Fruit fly (Drosophila melanogaster) whole organism, prepupa: ENCODE results near the gene Pde11.

Experiments
- CG10631 ChIP-seq: fragments of 200-800 bp; sonication (Bioruptor generic); optimal IDR thresholded peaks from 2 replicates; lab custom pipeline; 2016; ENCODE audit warnings: missing biosample characterization, missing genetic modification characterization
- CG11902 ChIP-seq: fragments of 200-800 bp; sonication (Bioruptor generic); optimal IDR thresholded peaks from 3 replicates; lab custom pipeline; 2016; ENCODE audit warnings: missing biosample characterization, missing genetic modification characterization
- CG15336 ChIP-seq: fragments of 200-800 bp; sonication (Bioruptor generic); IDR thresholded peaks from 2 replicates; pipeline ENCODE4 v1.3.6; 2022; ENCODE audit warnings: missing biosample characterization, missing genetic modification characterization
- CG16779 ChIP-seq: fragments of 200-800 bp; sonication (Bioruptor generic); optimal IDR thresholded peaks from 3 replicates; lab custom pipeline; 2017; ENCODE audit warnings: missing biosample characterization, mild to moderate bottlenecking, missing genetic modification characterization
- CG3032 ChIP-seq: fragments of 200-800 bp; optimal IDR thresholded peaks from 2 replicates; lab custom pipeline; 2019; ENCODE audit warnings: missing biosample characterization, mild to moderate bottlenecking, missing genetic modification characterization, moderate library complexity
- CG31627 ChIP-seq: fragments of 200-800 bp; sonication (Bioruptor generic); optimal IDR thresholded peaks from 3 replicates; lab custom pipeline; 2016; ENCODE audit warnings: missing biosample characterization, missing genetic modification characterization
- CG32006 ChIP-seq: fragments of 200-800 bp; sonication (Bioruptor generic); optimal IDR thresholded peaks from 3 replicates; lab custom pipeline; 2017; ENCODE audit warnings: missing biosample characterization, mild to moderate bottlenecking, missing genetic modification characterization
- CG34406 ChIP-seq: fragments of 200-800 bp; sonication (Bioruptor generic); optimal IDR thresholded peaks from 3 replicates; lab custom pipeline; 2016; ENCODE audit warnings: missing biosample characterization, missing genetic modification characterization
- CG3919 ChIP-seq: fragments of 200-800 bp; sonication (Bioruptor generic); optimal IDR thresholded peaks from 3 replicates; lab custom pipeline; 2016; ENCODE audit warnings: missing biosample characterization, missing genetic modification characterization
- CG6163 ChIP-seq: fragments of 200-800 bp; sonication (Bioruptor generic); IDR thresholded peaks from 3 replicates; pipeline ENCODE4 v1.3.6; 2022; ENCODE audit warnings: missing biosample characterization, missing genetic modification characterization
- CG6276 ChIP-seq: fragments of 200-800 bp; sonication (Bioruptor generic); optimal IDR thresholded peaks from 2 replicates; lab custom pipeline; 2017; ENCODE audit warnings: missing biosample characterization, mild to moderate bottlenecking, missing genetic modification characterization
- CG6792 ChIP-seq: fragments of 200-800 bp; sonication (Bioruptor generic); optimal IDR thresholded peaks from 3 replicates; lab custom pipeline; 2016; ENCODE audit warnings: missing biosample characterization, missing genetic modification characterization
- CG6854 ChIP-seq: fragments of 200-800 bp; sonication (Bioruptor generic); optimal IDR thresholded peaks from 2 replicates; lab custom pipeline; 2017; ENCODE audit warnings: missing biosample characterization, mild to moderate bottlenecking, missing genetic modification characterization
- CG7368 ChIP-seq: fragments of 200-800 bp; sonication (Bioruptor generic); optimal IDR thresholded peaks from 3 replicates; lab custom pipeline; 2016; ENCODE audit warnings: missing biosample characterization, missing genetic modification characterization
- CG8119 ChIP-seq: fragments of 200-800 bp; sonication (Bioruptor generic); IDR thresholded peaks from 3 replicates; pipeline ENCODE4 v1.3.6; 2022; ENCODE audit warnings: missing biosample characterization, missing genetic modification characterization
- CG8632 ChIP-seq: fragments of 200-800 bp; sonication (Bioruptor generic); optimal IDR thresholded peaks from 3 replicates; lab custom pipeline; 2016; ENCODE audit warnings: missing biosample characterization, missing genetic modification characterization
- CG9139 ChIP-seq: fragments of 200-800 bp; sonication (Bioruptor generic); optimal IDR thresholded peaks from 3 replicates; lab custom pipeline; 2017; ENCODE audit warnings: missing biosample characterization, mild to moderate bottlenecking, missing genetic modification characterization
- Eip75B ChIP-seq: fragments of 200-800 bp; sonication (Bioruptor generic); optimal IDR thresholded peaks from 3 replicates; lab custom pipeline; 2016; ENCODE audit warnings: missing biosample characterization, missing genetic modification characterization
- Eip78C ChIP-seq: fragments of 200-800 bp; sonication (Bioruptor generic); peaks from one replicate; lab custom pipeline; 2016; ENCODE audit warnings: missing biosample characterization, missing genetic modification characterization
- Ets21C ChIP-seq: fragments of 200-800 bp; sonication (Bioruptor generic); optimal IDR thresholded peaks from 3 replicates; lab custom pipeline; 2016; ENCODE audit warnings: missing biosample characterization, missing genetic modification characterization
- Gug ChIP-seq: fragments of 200-800 bp; sonication (Bioruptor generic); IDR thresholded peaks from 2 replicates; pipeline ENCODE4 v1.3.6; 2022; ENCODE audit warnings: missing biosample characterization, missing genetic modification characterization
- Hr38 ChIP-seq: sonication (Bioruptor generic); optimal IDR thresholded peaks from 2 replicates; lab custom pipeline; 2016; ENCODE audit warnings: missing biosample characterization, missing genetic modification characterization
- Smox ChIP-seq: fragments of 200-800 bp; sonication (Bioruptor generic); optimal IDR thresholded peaks from 3 replicates; lab custom pipeline; 2016; ENCODE audit warnings: missing biosample characterization, missing genetic modification characterization
- Sox102F ChIP-seq: fragments of 200-800 bp; sonication (Bioruptor generic); optimal IDR thresholded peaks from 2 replicates; lab custom pipeline; 2016; ENCODE audit warnings: missing biosample characterization, mild to moderate bottlenecking, missing genetic modification characterization
- Sox14 ChIP-seq: fragments of 200-800 bp; sonication (Bioruptor generic); optimal IDR thresholded peaks from 3 replicates; lab custom pipeline; 2016; ENCODE audit warnings: missing biosample characterization, missing genetic modification characterization
- cyc ChIP-seq: fragments of 200-800 bp; sonication (Bioruptor generic); optimal IDR thresholded peaks from 3 replicates; lab custom pipeline; 2016; ENCODE audit warnings: missing biosample characterization, missing genetic modification characterization
- dac ChIP-seq: fragments of 200-800 bp; sonication (Bioruptor generic); optimal IDR thresholded peaks from 2 replicates; lab custom pipeline; 2017; ENCODE audit warnings: missing biosample characterization, mild to moderate bottlenecking, missing genetic modification characterization
- dsx ChIP-seq: fragments of 200-800 bp; optimal IDR thresholded peaks from 3 replicates; lab custom pipeline; 2019; ENCODE audit warnings: missing biosample characterization, mild to moderate bottlenecking, missing genetic modification characterization, moderate library complexity; ENCODE audit not compliant: poor library complexity, severe bottlenecking
- eg ChIP-seq: fragments of 200-800 bp; sonication (Bioruptor generic); IDR thresholded peaks from 3 replicates; pipeline ENCODE4 v1.3.6; 2022; ENCODE audit warnings: missing biosample characterization, missing genetic modification characterization
- esn ChIP-seq: fragments of 200-800 bp; sonication (Bioruptor generic); optimal IDR thresholded peaks from 2 replicates; lab custom pipeline; 2016; ENCODE audit warnings: missing biosample characterization, mild to moderate bottlenecking, missing genetic modification characterization, moderate library complexity
- fkh ChIP-seq: fragments of 200-800 bp; sonication (Bioruptor generic); optimal IDR thresholded peaks from 3 replicates; lab custom pipeline; 2017; ENCODE audit warnings: missing biosample characterization, mild to moderate bottlenecking, missing genetic modification characterization, moderate library complexity
- lz ChIP-seq: fragments of 200-800 bp; sonication (Bioruptor generic); optimal IDR thresholded peaks from 3 replicates; lab custom pipeline; 2016; ENCODE audit warnings: missing biosample characterization, missing genetic modification characterization
- salr ChIP-seq, 2 experiments: fragments of 200-800 bp; sonication (Bioruptor generic); optimal IDR thresholded peaks; 3 replicates each; lab custom pipeline; 2016 to 2018; ENCODE audit warnings: missing biosample characterization in 2 of 2, missing genetic modification characterization in 2 of 2, mild to moderate bottlenecking in 1 of 2
- ss ChIP-seq, 2 experiments: fragments of 200-800 bp; sonication (Bioruptor generic); optimal IDR thresholded peaks; 2 replicates in 1 of 2; 3 replicates in 1 of 2; lab custom pipeline; 2017 to 2018; ENCODE audit warnings: mild to moderate bottlenecking in 2 of 2, missing biosample characterization in 2 of 2, missing genetic modification characterization in 2 of 2, moderate library complexity in 1 of 2
- svp ChIP-seq: fragments of 200-800 bp; sonication (Bioruptor generic); peaks from one replicate; lab custom pipeline; 2016; ENCODE audit warnings: missing biosample characterization, missing genetic modification characterization
- vri ChIP-seq: fragments of 200-800 bp; sonication (Bioruptor generic); optimal IDR thresholded peaks from 3 replicates; lab custom pipeline; 2016; ENCODE audit warnings: missing biosample characterization, mild to moderate bottlenecking, missing genetic modification characterization

Pde11 gene

dm6 chr2L:18572428-18573136 lies 17.6 kb downstream of the Pde11 start (continued):
- TF ChIP-seq CG6854 (GFP tag; lab: Kevin White, UChicago) (peak; percentile 92), svp (GFP tag; lab: Kevin White, UChicago) (no peak), salr (GFP tag; optimal IDR thresholded peaks at IDR 0.05; lab: Kevin White, UChicago) (peak; percentile 49 to 51), CG6276 (peak; percentile 85), Eip75B (GFP tag; lab: Kevin White, UChicago) (no peak), vri (GFP tag; lab: Kevin White, UChicago) (no peak), CG7368 (peak; percentile 49), CG34406 (GFP tag; lab: Kevin White, UChicago) (no peak), Eip78C (peak; percentile 2), CG6163 (GFP tag; lab: Robert Waterston, UW) (peak; percentile 63), Hr38 (GFP tag; lab: Kevin White, UChicago) (no peak), CG3032 (tag; lab: Kevin White, UChicago) (peak; percentile 38), CG11902 (no peak), dac (GFP tag; lab: Kevin White, UChicago) (peak; percentile 47), CG3919 (GFP tag; lab: Kevin White, UChicago) (peak; percentile 70), cyc (GFP tag; lab: Kevin White, UChicago) (no peak), CG16779 (tag; lab: Kevin White, UChicago) (peak; percentile 83), lz (no peak), CG10631 (GFP tag; lab: Kevin White, UChicago) (peak; percentile 10), CG31627 (GFP tag; lab: Kevin White, UChicago) (no peak), Sox14 (GFP tag; lab: Kevin White, UChicago) (peak; percentile 18), Sox102F (peak; percentile 52), CG15336 (peak; percentile 55), CG8632 (GFP tag; lab: Kevin White, UChicago) (peak; percentile 14), fkh (GFP tag; lab: Kevin White, UChicago) (no peak), esn (GFP tag; lab: Kevin White, UChicago) (peak; percentile 18), Ets21C (GFP tag; lab: Kevin White, UChicago) (peak; percentile 15)
- TF ChIP-seq, all 60 proteins: peak for 37

- peak; percentile 1 for TF ChIP-seq CG7368
- no peak for TF ChIP-seq CG32006 (GFP tag; lab: Kevin White, UChicago)
- peak; percentile 56; the same call in 1 of the 3 replicates for TF ChIP-seq eg (GFP tag; lab: Robert Waterston, UW)
- TF ChIP-seq esn (GFP tag; lab: Kevin White, UChicago) = peak; percentile 30
- peak in 1 of 2 experiments; percentile 12 for TF ChIP-seq ss (GFP tag; optimal IDR thresholded peaks at IDR 0.05; lab: Kevin White, UChicago)
- TF ChIP-seq CG6792 (GFP tag; lab: Kevin White, UChicago) = no peak
- peak; percentile 46 for TF ChIP-seq vri (GFP tag; lab: Kevin White, UChicago)
- peak; percentile 6 for TF ChIP-seq dsx
- peak; percentile 78 for TF ChIP-seq svp (GFP tag; lab: Kevin White, UChicago)
- peak; percentile 13; the same call in 1 of the 2 replicates for TF ChIP-seq Gug (GFP tag; lab: Robert Waterston, UW)
- peak; percentile 53 for TF ChIP-seq Eip78C
- TF ChIP-seq CG8119 = 0 out of 3 replicates have a peak, but pooled peaks have one; percentile 18
- TF ChIP-seq CG9139 (GFP tag; lab: Kevin White, UChicago) = peak; percentile 46
- TF ChIP-seq CG3919 (GFP tag; lab: Kevin White, UChicago) = peak; percentile 37
- no peak for TF ChIP-seq Hr38 (GFP tag; lab: Kevin White, UChicago)
- TF ChIP-seq CG6163 (GFP tag; lab: Robert Waterston, UW) = peak; percentile 71
- peak; percentile 1 for TF ChIP-seq fkh (GFP tag; lab: Kevin White, UChicago)
- no peak for TF ChIP-seq Smox
- no peak for TF ChIP-seq cyc (GFP tag; lab: Kevin White, UChicago)
These were observed 18.3 kb downstream of the Pde11 start for dm6 chr2L:18571724-18572427.
